Fruit fly (Drosophila melanogaster) S2 (cell line): Measurements from ENCODE around the gene robo2.

Experiments
- CG8478 ChIP-seq: fragments of >200 bp; optimal IDR thresholded peaks from 2 replicates; lab custom pipeline; 2018
- CTCF ChIP-seq, 2 experiments: fragments of >200 bp; optimal IDR thresholded peaks; 2 replicates each; lab custom pipeline; 2018

DNA sequence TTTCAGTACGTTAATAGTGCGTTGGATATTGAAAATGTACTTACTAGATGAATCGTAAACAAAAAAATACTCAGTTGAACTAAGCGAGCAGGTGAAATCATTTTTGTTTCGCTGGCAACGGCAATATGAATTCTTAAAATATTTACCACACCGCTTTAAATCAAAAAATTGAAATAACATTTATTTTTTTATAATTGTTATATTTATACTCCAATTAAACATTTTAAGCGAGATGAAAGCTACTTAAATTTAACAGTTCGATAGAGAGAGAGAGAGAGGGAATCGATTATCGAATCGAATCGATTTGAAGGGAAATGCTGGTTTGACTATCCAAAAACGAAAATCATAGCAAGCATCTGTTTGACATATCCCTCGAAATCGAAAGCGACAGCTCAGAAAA is 76.2 kb downstream of the robo2 start, which contains the start of the genes CG33922 and Cdlc2:
- TF ChIP-seq CG8478 (lab: Kevin White, UChicago) (no peak), CTCF (optimal IDR thresholded peaks at IDR 0.05; lab: Kevin White, UChicago) (no peak)
